Worm (Caenorhabditis elegans) whole organism, L4 larva: Measurements from ENCODE around the gene eng-1.

Experiments
- D1046.2 ChIP-seq: fragments of 200-800 bp; sonication (Bioruptor generic); IDR thresholded peaks from 2 replicates; pipeline ENCODE4 v1.3.6; 2022; ENCODE audit warnings: missing genetic modification characterization, missing compliant biosample characterization
- F37D6.2 ChIP-seq: sonication (generic microtip); optimal IDR thresholded peaks from 2 replicates; lab custom pipeline; 2016; ENCODE audit warnings: mild to moderate bottlenecking, missing genetic modification characterization, missing compliant biosample characterization
- F49E8.2 ChIP-seq: sonication (generic microtip); optimal IDR thresholded peaks from 2 replicates; lab custom pipeline; 2016; ENCODE audit warnings: missing compliant biosample characterization, mild to moderate bottlenecking, missing genetic modification characterization, borderline replicate concordance
- T26A8.4 ChIP-seq: fragments of 200-800 bp; sonication (Bioruptor generic); IDR thresholded peaks from 2 replicates; pipeline ENCODE4 v1.3.6; 2022; ENCODE audit warnings: missing genetic modification characterization, missing compliant biosample characterization
- Y105C5A.15 ChIP-seq: fragments of 200-800 bp; sonication (Bioruptor generic); IDR thresholded peaks from 2 replicates; pipeline ENCODE4 v1.3.6; 2022; ENCODE audit warnings: missing genetic modification characterization, missing compliant biosample characterization
- ZK337.2 ChIP-seq: fragments of 200-800 bp; sonication (Bioruptor generic); IDR thresholded peaks from 2 replicates; pipeline ENCODE4 v1.3.6; 2022; ENCODE audit warnings: missing genetic modification reagents, missing genetic modification characterization, missing compliant biosample characterization
- ama-1 ChIP-seq: fragments of 150-350 bp; optimal IDR thresholded peaks from 2 replicates; lab custom pipeline; 2014; ENCODE audit warnings: inconsistent platforms, mixed read lengths
- arid-1 ChIP-seq: fragments of 200-800 bp; sonication (Bioruptor generic); conservative IDR thresholded peaks from 2 replicates; pipeline ENCODE4 v1.3.6; 2022; ENCODE audit warnings: missing genetic modification reagents, missing genetic modification characterization, missing compliant biosample characterization
- ceh-20 ChIP-seq: fragments of 200-800 bp; sonication (Bioruptor generic); IDR thresholded peaks from 2 replicates; pipeline ENCODE4 v1.3.6; 2022; ENCODE audit warnings: missing genetic modification reagents, missing genetic modification characterization, missing compliant biosample characterization
- ceh-44 ChIP-seq: fragments of 200-800 bp; sonication (Bioruptor generic); IDR thresholded peaks from 2 replicates; pipeline ENCODE4 v1.3.6; 2022; ENCODE audit warnings: missing genetic modification reagents, missing genetic modification characterization, missing compliant biosample characterization
- ceh-82 ChIP-seq: sonication (generic microtip); optimal IDR thresholded peaks from 2 replicates; lab custom pipeline; 2017; ENCODE audit warnings: missing biosample characterization, missing genetic modification characterization
- daf-16 ChIP-seq, 3 experiments: sonication (generic microtip); optimal IDR thresholded peaks; 2 replicates each; lab custom pipeline; 2016 to 2017; ENCODE audit warnings: missing genetic modification characterization in 3 of 3, missing genetic modification reagents in 3 of 3, mild to moderate bottlenecking in 2 of 3, missing compliant biosample characterization in 2 of 3, missing biosample characterization in 1 of 3, moderate library complexity in 1 of 3
- daf-8 ChIP-seq: fragments of 200-800 bp; sonication (Bioruptor generic); IDR thresholded peaks from 2 replicates; pipeline ENCODE4 v1.3.6; 2022; ENCODE audit warnings: missing genetic modification characterization, missing compliant biosample characterization
- dmd-9 ChIP-seq: fragments of 200-800 bp; sonication (Bioruptor generic); IDR thresholded peaks from 2 replicates; pipeline ENCODE4 v1.3.6; 2022; ENCODE audit warnings: missing genetic modification reagents, missing genetic modification characterization, missing compliant biosample characterization
- dve-1 ChIP-seq: sonication (generic microtip); optimal IDR thresholded peaks from 2 replicates; lab custom pipeline; 2017; ENCODE audit warnings: antibody characterized with exemption, mild to moderate bottlenecking, missing genetic modification characterization, missing compliant biosample characterization; ENCODE audit not compliant: insufficient read depth
- hlh-30 ChIP-seq: sonication (generic microtip); optimal IDR thresholded peaks from 2 replicates; lab custom pipeline; 2017; ENCODE audit warnings: antibody characterized with exemption, mild to moderate bottlenecking, missing genetic modification characterization, missing compliant biosample characterization; ENCODE audit not compliant: insufficient read depth
- lin-13 ChIP-seq: fragments of 150-350 bp; optimal IDR thresholded peaks from 2 replicates; lab custom pipeline; 2014; ENCODE audit warnings: missing biosample characterization, missing genetic modification reagents, missing genetic modification characterization
- lin-29 ChIP-seq: fragments of 200-800 bp; sonication (Bioruptor generic); IDR thresholded peaks from 2 replicates; pipeline ENCODE4 v1.3.6; 2022; ENCODE audit warnings: missing genetic modification reagents, missing genetic modification characterization, missing compliant biosample characterization
- lir-3 ChIP-seq: sonication (generic microtip); optimal IDR thresholded peaks from 2 replicates; lab custom pipeline; 2016; ENCODE audit warnings: mild to moderate bottlenecking, missing genetic modification characterization, missing compliant biosample characterization
- mdl-1 ChIP-seq, 2 experiments: fragments of 150-350 bp in 1 of 2; sonication (generic microtip) in 1 of 2; optimal IDR thresholded peaks; 2 replicates each; lab custom pipeline; 2014 to 2017; ENCODE audit warnings: missing biosample characterization in 2 of 2, missing genetic modification characterization in 2 of 2
- mes-2 ChIP-seq: sonication (generic microtip); optimal IDR thresholded peaks from 2 replicates; lab custom pipeline; 2016; ENCODE audit warnings: missing genotype, mild to moderate bottlenecking, missing genetic modification characterization, missing compliant biosample characterization; ENCODE audit not compliant: poor library complexity, severe bottlenecking
- mxl-2 ChIP-seq: fragments of 200-800 bp; sonication (Bioruptor generic); conservative IDR thresholded peaks from 2 replicates; pipeline ENCODE4 v1.3.6; 2022; ENCODE audit warnings: missing genetic modification reagents, missing genetic modification characterization, missing compliant biosample characterization
- mxl-3 ChIP-seq: fragments of 200-800 bp; sonication (Bioruptor generic); optimal IDR thresholded peaks from 2 replicates; lab custom pipeline; 2018; ENCODE audit warnings: mild to moderate bottlenecking, missing genetic modification characterization, missing compliant biosample characterization
- nhr-111 ChIP-seq: fragments of 200-800 bp; sonication (Bioruptor generic); optimal IDR thresholded peaks from 2 replicates; lab custom pipeline; 2018; ENCODE audit warnings: mild to moderate bottlenecking, missing genetic modification characterization, missing compliant biosample characterization
- nhr-6 ChIP-seq: fragments of 150-350 bp; optimal IDR thresholded peaks from 2 replicates; lab custom pipeline; 2014; ENCODE audit warnings: missing biosample characterization, missing genetic modification characterization
- nhr-76 ChIP-seq: fragments of 150-350 bp; optimal IDR thresholded peaks from 2 replicates; lab custom pipeline; 2014; ENCODE audit warnings: missing biosample characterization, missing genetic modification characterization
- php-3 ChIP-seq: fragments of 200-800 bp; sonication (Bioruptor generic); IDR thresholded peaks from 2 replicates; pipeline ENCODE4 v1.3.6; 2022; ENCODE audit warnings: missing genetic modification reagents, missing genetic modification characterization, missing compliant biosample characterization
- pqm-1 ChIP-seq: sonication (generic microtip); optimal IDR thresholded peaks from 2 replicates; lab custom pipeline; 2017; ENCODE audit warnings: missing biosample characterization, missing genetic modification characterization
- sdz-12 ChIP-seq: fragments of 200-800 bp; sonication (Bioruptor generic); optimal IDR thresholded peaks from 2 replicates; lab custom pipeline; 2018; ENCODE audit warnings: mild to moderate bottlenecking, missing genetic modification characterization, missing compliant biosample characterization
- skn-1 ChIP-seq: fragments of 150-350 bp; optimal IDR thresholded peaks from 2 replicates; lab custom pipeline; 2014; ENCODE audit warnings: missing biosample characterization, missing genetic modification characterization
- snpc-1.2 ChIP-seq: fragments of 200-800 bp; sonication (Bioruptor generic); IDR thresholded peaks from 2 replicates; pipeline ENCODE4 v1.3.6; 2022; ENCODE audit warnings: missing genetic modification reagents, missing genetic modification characterization, missing compliant biosample characterization
- tra-1 ChIP-seq: fragments of 200-800 bp; sonication (Bioruptor generic); IDR thresholded peaks from 2 replicates; pipeline ENCODE4 v1.3.6; 2022; ENCODE audit warnings: missing genetic modification reagents, missing genetic modification characterization, missing compliant biosample characterization
- unc-130 ChIP-seq: sonication (generic microtip); optimal IDR thresholded peaks from 2 replicates; lab custom pipeline; 2016; ENCODE audit warnings: missing genetic modification reagents, missing genetic modification characterization, missing compliant biosample characterization
- unc-39 ChIP-seq: sonication (generic microtip); optimal IDR thresholded peaks from 2 replicates; lab custom pipeline; 2017; ENCODE audit warnings: missing biosample characterization, missing genetic modification characterization
- unc-62 ChIP-seq, 3 experiments: fragments of 150-350 bp in 1 of 3; sonication (generic microtip); optimal IDR thresholded peaks in 2 of 3; peaks in 1 of 3; 1 replicate in 1 of 3; 2 replicates in 2 of 3; lab custom pipeline; 2014 to 2017; ENCODE audit warnings: missing biosample characterization in 3 of 3, missing genetic modification characterization in 3 of 3, missing genetic modification reagents in 3 of 3, missing genotype in 1 of 3
- vab-7 ChIP-seq: fragments of 200-800 bp; sonication (Bioruptor generic); IDR thresholded peaks from 2 replicates; pipeline ENCODE4 v1.3.6; 2022; ENCODE audit warnings: missing genetic modification reagents, missing genetic modification characterization, missing compliant biosample characterization
- zag-1 ChIP-seq: fragments of 150-350 bp; optimal IDR thresholded peaks from 2 replicates; lab custom pipeline; 2014; ENCODE audit warnings: missing biosample characterization, missing genetic modification characterization
- zfp-3 ChIP-seq: fragments of 200-800 bp; sonication (Bioruptor generic); conservative IDR thresholded peaks from 2 replicates; pipeline ENCODE4 v1.3.6; 2022; ENCODE audit warnings: missing genetic modification reagents, missing genetic modification characterization, missing compliant biosample characterization
- zip-11 ChIP-seq: fragments of 200-800 bp; sonication (Bioruptor generic); IDR thresholded peaks from 2 replicates; pipeline ENCODE4 v1.3.6; 2022; ENCODE audit warnings: missing genetic modification characterization, missing compliant biosample characterization
- ztf-11 ChIP-seq: fragments of 150-350 bp; optimal IDR thresholded peaks from 2 replicates; lab custom pipeline; 2014; ENCODE audit warnings: missing biosample characterization, missing genetic modification characterization

Gene eng-1

ce11 chrIII:5838159-5839046 is 29.9 kb downstream of the eng-1 start (continued):
- peak in 1 of 2 experiments; percentile 60 for TF ChIP-seq daf-16 (GFP tag; optimal IDR thresholded peaks at IDR 0.05; lab: Kevin White, UChicago)
- peak; percentile 82 for TF ChIP-seq daf-16 (tag; optimal IDR thresholded peaks at IDR 0.05; lab: Kevin White, UChicago)
- TF ChIP-seq skn-1 (tag; lab: Kevin White, UChicago) = no peak
- peak; percentile 95 for TF ChIP-seq dve-1 (tag; lab: Kevin White, UChicago)
- peak; percentile 27; the same call in 1 of the 2 replicates for TF ChIP-seq T26A8.4
- TF ChIP-seq hlh-30 = peak; percentile 75
- TF ChIP-seq tra-1 (GFP tag; lab: Robert Waterston, UW) = peak; percentile 58; the same call in 1 of the 2 replicates
- TF ChIP-seq ceh-44 (GFP tag; lab: Robert Waterston, UW) = no peak
- TF ChIP-seq, all 104 proteins: peak for 30

DNA sequence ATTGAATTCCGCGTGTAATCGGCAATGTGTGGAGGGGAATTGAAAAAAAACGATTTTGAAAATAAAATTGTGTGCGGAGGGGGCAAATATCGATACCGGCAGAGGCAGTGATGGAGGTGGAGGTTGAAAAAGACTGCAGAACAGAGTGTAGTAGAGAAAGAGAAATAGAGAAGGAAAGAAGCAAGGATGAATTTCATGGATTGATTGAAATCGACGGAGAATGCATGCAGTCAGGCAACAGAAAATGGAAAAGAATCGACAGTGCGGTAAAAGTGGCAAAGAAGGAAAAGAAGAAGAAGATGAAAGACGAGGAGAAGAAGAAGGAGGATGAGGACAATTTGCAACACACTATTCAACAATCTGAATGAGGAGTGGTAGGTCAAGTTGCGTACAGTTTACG is 31.5 kb downstream of the eng-1 start, which contains the start of gene W04D12.1:
TSS of gene W04D12.1 (plus strand) at position 111 of the 400 bp plus-strand sequence.
- TF ChIP-seq unc-62 (GFP tag; optimal IDR thresholded peaks at IDR 0.05 in 1 of 2; lab: Kevin White, UChicago) = peak in 1 of 2 experiments; percentile 63
- no peak for TF ChIP-seq unc-62 (tag; optimal IDR thresholded peaks at IDR 0.05; lab: Kevin White, UChicago)
- no peak for TF ChIP-seq F49E8.2 (tag; lab: Kevin White, UChicago)
- 0 out of 2 replicates have a peak, but pooled peaks have one; percentile 32 for TF ChIP-seq snpc-1.2 (GFP tag; lab: Robert Waterston, UW)
- TF ChIP-seq D1046.2 = no peak
- 0 out of 2 replicates have a peak, but pooled peaks have one; percentile 15 for TF ChIP-seq ZK337.2 (GFP tag; lab: Robert Waterston, UW)

DNA sequence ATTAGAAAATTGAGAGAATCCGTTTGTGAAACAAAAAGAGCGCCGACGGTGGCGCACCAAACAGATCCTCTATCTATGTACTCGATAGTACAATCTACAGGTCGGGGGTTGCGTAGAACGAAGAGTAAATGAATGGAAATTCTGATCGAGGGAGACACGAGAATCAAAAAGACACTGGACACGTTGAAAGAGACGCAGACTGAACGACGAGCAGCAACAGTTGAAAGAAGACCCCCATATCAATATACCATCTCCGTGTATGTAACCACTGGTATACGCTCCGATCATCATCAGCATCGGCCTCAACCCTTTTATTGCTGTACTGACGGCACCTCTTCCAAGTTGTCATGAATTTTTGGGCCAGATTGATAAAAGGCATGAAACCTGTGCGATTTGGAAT is 32.0 kb downstream of the eng-1 start:
- TF ChIP-seq mdl-1 (tag; optimal IDR thresholded peaks at IDR 0.05; lab: Kevin White, UChicago) = peak in 1 of 2 experiments; percentile 2
- TF ChIP-seq lin-13 (GFP tag; lab: Kevin White, UChicago) = no peak
- no peak for TF ChIP-seq daf-16 (GFP tag; optimal IDR thresholded peaks at IDR 0.05; lab: Kevin White, UChicago)
- peak; percentile 30 for TF ChIP-seq daf-16 (tag; optimal IDR thresholded peaks at IDR 0.05; lab: Kevin White, UChicago)
- TF ChIP-seq dmd-9 (GFP tag; lab: Robert Waterston, UW) = no peak
- no peak for TF ChIP-seq vab-7 (GFP tag; lab: Robert Waterston, UW)
- TF ChIP-seq unc-62 (GFP tag; optimal IDR thresholded peaks at IDR 0.05 in 1 of 2; lab: Kevin White, UChicago) = peak in 1 of 2 experiments; percentile 86
- no peak for TF ChIP-seq unc-62 (tag; optimal IDR thresholded peaks at IDR 0.05; lab: Kevin White, UChicago)
- TF ChIP-seq F37D6.2 (tag; lab: Kevin White, UChicago) = no peak
- TF ChIP-seq unc-39 (tag; lab: Kevin White, UChicago) = no peak
- TF ChIP-seq mxl-3 = no peak
- TF ChIP-seq Y105C5A.15 (GFP tag; lab: Robert Waterston, UW) = no peak
- TF ChIP-seq nhr-111 (GFP tag; lab: Kevin White, UChicago) = no peak
- no peak for TF ChIP-seq arid-1 (GFP tag; lab: Robert Waterston, UW)
- no peak for TF ChIP-seq unc-130
- TF ChIP-seq ceh-20 (GFP tag; lab: Robert Waterston, UW) = no peak
- TF ChIP-seq php-3 = no peak
- no peak for TF ChIP-seq sdz-12 (GFP tag; lab: Kevin White, UChicago)

DNA sequence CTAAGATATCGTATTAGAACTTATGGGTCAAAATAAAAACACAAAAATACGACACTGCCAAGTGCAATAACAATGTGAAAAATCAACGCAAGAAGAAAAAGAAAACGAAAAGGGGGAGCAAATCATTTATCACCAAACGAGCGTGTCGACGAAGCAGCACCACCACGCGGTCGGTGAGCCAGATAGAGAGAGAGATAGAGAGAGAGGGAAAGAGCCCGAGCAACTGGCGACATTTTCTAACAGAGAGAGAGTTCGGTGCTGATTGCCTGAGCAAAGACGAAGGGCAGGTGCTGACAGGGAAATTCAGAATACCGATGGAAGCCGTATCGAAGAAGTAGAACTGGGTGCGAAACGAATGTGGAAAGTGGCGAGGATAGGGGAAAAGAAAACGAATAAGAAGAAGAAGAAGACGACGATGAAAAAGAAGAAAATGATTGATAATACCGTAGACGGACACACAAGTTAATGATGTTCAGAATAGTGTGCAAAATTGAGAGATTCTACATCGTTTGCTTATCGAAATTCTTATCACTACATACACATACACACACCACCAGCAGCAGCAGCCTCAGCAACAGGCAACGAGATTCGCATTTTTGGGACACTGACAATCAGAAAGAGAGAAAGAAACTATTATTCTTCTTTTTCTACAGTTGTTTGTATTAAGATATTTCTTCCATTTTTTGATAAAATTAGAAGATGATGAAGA is 33.0 kb downstream of the eng-1 start:
- TF ChIP-seq nhr-6 (tag; lab: Kevin White, UChicago) (no peak), F49E8.2 (tag; lab: Kevin White, UChicago) (no peak), ceh-82 (tag; lab: Kevin White, UChicago) (no peak), mxl-2 (GFP tag; lab: Robert Waterston, UW) (no peak), zfp-3 (GFP tag; lab: Robert Waterston, UW) (no peak), ama-1 (no peak), lir-3 (tag; lab: Kevin White, UChicago) (no peak), dmd-9 (GFP tag; lab: Robert Waterston, UW) (no peak), zip-11 (GFP tag; lab: Robert Waterston, UW) (no peak), daf-8 (no peak), nhr-76 (no peak), vab-7 (GFP tag; lab: Robert Waterston, UW) (no peak), zag-1 (no peak), ztf-11 (tag; lab: Kevin White, UChicago) (no peak), pqm-1 (tag; lab: Kevin White, UChicago) (peak; percentile 91), mes-2 (peak; percentile 66), unc-62 (GFP tag; optimal IDR thresholded peaks at IDR 0.05 in 1 of 2; lab: Kevin White, UChicago) (peak in 1 of 2 experiments; percentile 88), unc-62 (tag; optimal IDR thresholded peaks at IDR 0.05; lab: Kevin White, UChicago) (no peak), lin-29 (no peak)
